Fruit fly (Drosophila melanogaster): ENCODE results near the gene CG31176.

dm6 chr3R:21642301-21642700 lies 77.2 kb downstream of the CG31176 start:
- TF ChIP-seq insv (optimal IDR thresholded peaks at IDR 0.05) (no peak), Sin3A (optimal IDR thresholded peaks at IDR 0.05) (no peak), h (optimal IDR thresholded peaks at IDR 0.05) (no peak), psq (optimal IDR thresholded peaks at IDR 0.05) (no peak), Myc (optimal IDR thresholded peaks at IDR 0.05) (no peak), ttk (optimal IDR thresholded peaks at IDR 0.05) (no peak)

Data from Kc167 (cell line).